Fruit fly (Drosophila melanogaster): Measurements from ENCODE around the gene COX7B.

dm6 chr3L:17393098-17393497 is 32.2 kb upstream of the COX7B start:
- TF ChIP-seq OdsH (GFP tag; optimal IDR thresholded peaks at IDR 0.05), result no peak
- no peak for TF ChIP-seq br (GFP tag; optimal IDR thresholded peaks at IDR 0.05)
- TF ChIP-seq rgr (GFP tag; optimal IDR thresholded peaks at IDR 0.05), result no peak
- no peak for TF ChIP-seq Hr83 (GFP tag; optimal IDR thresholded peaks at IDR 0.05; ENCODE audit: poor library complexity, severe bottlenecking)
- no peak for TF ChIP-seq Hnf4 (GFP tag; optimal IDR thresholded peaks at IDR 0.05)
- no peak for TF ChIP-seq CG32264 (GFP tag; optimal IDR thresholded peaks at IDR 0.05)
- no peak for TF ChIP-seq brk (GFP tag; optimal IDR thresholded peaks at IDR 0.05)
- no peak for TF ChIP-seq Myc (optimal IDR thresholded peaks at IDR 0.05)
